Worm (Caenorhabditis elegans) whole organism, L2 larva: ENCODE data around the gene str-55.

Source experiments
- ama-1 ChIP-seq: fragments of 150-350 bp; optimal IDR thresholded peaks from 2 replicates; lab custom pipeline; 2018; ENCODE audit warnings: inconsistent platforms
- dmd-4 ChIP-seq: sonication (generic microtip); optimal IDR thresholded peaks from 2 replicates; lab custom pipeline; 2017; ENCODE audit warnings: missing biosample characterization, missing genetic modification characterization
- elt-1 ChIP-seq: fragments of 150-350 bp; optimal IDR thresholded peaks from 2 replicates; lab custom pipeline; 2014; ENCODE audit warnings: missing biosample characterization, missing genetic modification characterization
- mdl-1 ChIP-seq, 2 experiments: fragments of 150-350 bp in 1 of 2; sonication (generic microtip) in 1 of 2; optimal IDR thresholded peaks; 2 replicates each; lab custom pipeline; 2017; ENCODE audit warnings: missing biosample characterization in 2 of 2, missing genetic modification characterization in 2 of 2
- nhr-11 ChIP-seq: fragments of 150-350 bp; optimal IDR thresholded peaks from 2 replicates; lab custom pipeline; 2014; ENCODE audit warnings: missing biosample characterization, missing genetic modification characterization
- nhr-21 ChIP-seq: fragments of 150-350 bp; optimal IDR thresholded peaks from 2 replicates; lab custom pipeline; 2014; ENCODE audit warnings: missing biosample characterization, missing genetic modification characterization
- unc-55 ChIP-seq: fragments of 150-350 bp; sonication (generic microtip); optimal IDR thresholded peaks from 3 replicates; lab custom pipeline; 2014; ENCODE audit warnings: missing biosample characterization, missing genetic modification reagents, missing genetic modification characterization
- zag-1 ChIP-seq: fragments of 150-350 bp; optimal IDR thresholded peaks from 2 replicates; lab custom pipeline; 2014; ENCODE audit warnings: missing biosample characterization, missing genetic modification characterization
- ztf-1 ChIP-seq: fragments of 200-800 bp; sonication (Bioruptor generic); conservative IDR thresholded peaks from 2 replicates; pipeline ENCODE4 v1.3.6; 2022; ENCODE audit warnings: missing genetic modification characterization, missing compliant biosample characterization
- ztf-4 ChIP-seq: fragments of 150-350 bp; optimal IDR thresholded peaks from 2 replicates; lab custom pipeline; 2014; ENCODE audit warnings: missing biosample characterization, missing genetic modification characterization

ce11 chrV:16405366-16405765 is 11.5 kb downstream of the str-55 start:
- TF ChIP-seq nhr-21 (tag; lab: Kevin White, UChicago) (no peak), unc-55 (GFP tag; lab: Kevin White, UChicago) (no peak), dmd-4 (tag; lab: Kevin White, UChicago) (no peak), zag-1 (tag; lab: Kevin White, UChicago) (no peak), ama-1 (lab: Kevin White, UChicago) (no peak), ztf-4 (tag; lab: Kevin White, UChicago) (no peak), elt-1 (tag; lab: Kevin White, UChicago) (no peak), ztf-1 (GFP tag; lab: Robert Waterston, UW) (no peak), nhr-11 (no peak), mdl-1 (tag; optimal IDR thresholded peaks at IDR 0.05; lab: Kevin White, UChicago) (no peak)
